Worm (Caenorhabditis elegans) whole organism, young adult: ENCODE measurements around the gene H06H21.37.

Experiments used
- B0261.1 ChIP-seq: sonication (generic microtip); optimal IDR thresholded peaks from 2 replicates; lab custom pipeline; 2016; ENCODE audit warnings: mild to moderate bottlenecking, missing genetic modification characterization, moderate library complexity, missing compliant biosample characterization
- F23B12.7 ChIP-seq: sonication (generic microtip); optimal IDR thresholded peaks from 2 replicates; lab custom pipeline; 2017; ENCODE audit warnings: missing genetic modification characterization, mild to moderate bottlenecking, missing compliant biosample characterization, antibody characterized with exemption, moderate library complexity; ENCODE audit not compliant: insufficient read depth
- F39B2.1 ChIP-seq: fragments of 200-800 bp; sonication (Bioruptor generic); IDR thresholded peaks from 2 replicates; pipeline ENCODE4 v1.3.6; 2022; ENCODE audit warnings: missing genetic modification reagents, missing genetic modification characterization, missing compliant biosample characterization
- F49E8.2 ChIP-seq: sonication (generic microtip); optimal IDR thresholded peaks from 3 replicates; lab custom pipeline; 2017; ENCODE audit warnings: missing genetic modification characterization, mild to moderate bottlenecking, missing compliant biosample characterization, antibody characterized with exemption, moderate library complexity; ENCODE audit not compliant: insufficient read depth
- F55B11.4 ChIP-seq: sonication (generic microtip); optimal IDR thresholded peaks from 2 replicates; lab custom pipeline; 2016; ENCODE audit warnings: missing compliant biosample characterization, missing genetic modification characterization, borderline replicate concordance; ENCODE audit not compliant: insufficient read depth
- K12H6.12 ChIP-seq: fragments of 200-800 bp; sonication (Bioruptor generic); optimal IDR thresholded peaks from 2 replicates; lab custom pipeline; 2018; ENCODE audit warnings: mild to moderate bottlenecking, missing genetic modification characterization, missing compliant biosample characterization
- athp-1 ChIP-seq: sonication (generic microtip); optimal IDR thresholded peaks from 2 replicates; lab custom pipeline; 2017; ENCODE audit warnings: mild to moderate bottlenecking, missing genetic modification characterization, missing compliant biosample characterization
- cebp-1 ChIP-seq, 2 experiments: fragments of 200-800 bp in 1 of 2; sonication (Bioruptor generic) in 1 of 2; sonication (generic microtip) in 1 of 2; IDR thresholded peaks in 1 of 2; optimal IDR thresholded peaks in 1 of 2; 2 replicates each; pipeline versions ENCODE4 v1.3.6 to Lab custom; 2017 to 2022; ENCODE audit warnings: missing compliant biosample characterization in 2 of 2, missing genetic modification characterization in 2 of 2, mild to moderate bottlenecking in 1 of 2, missing genetic modification reagents in 1 of 2, moderate library complexity in 1 of 2
- ceh-100 ChIP-seq: fragments of 200-800 bp; sonication (Bioruptor generic); IDR thresholded peaks from 2 replicates; pipeline ENCODE4 v1.3.6; 2022; ENCODE audit warnings: missing genetic modification reagents, missing genetic modification characterization, missing compliant biosample characterization
- dpl-1 ChIP-seq: fragments of 150-350 bp; optimal IDR thresholded peaks from 2 replicates; lab custom pipeline; 2014; ENCODE audit warnings: missing biosample characterization, missing genetic modification reagents, missing genetic modification characterization
- efl-1 ChIP-seq: fragments of 150-350 bp; optimal IDR thresholded peaks from 2 replicates; lab custom pipeline; 2014; ENCODE audit warnings: missing biosample characterization, missing genetic modification reagents, missing genetic modification characterization
- ekl-4 ChIP-seq: fragments of 200-800 bp; sonication (Bioruptor generic); IDR thresholded peaks from 2 replicates; pipeline ENCODE4 v1.3.6; 2022; ENCODE audit warnings: missing genetic modification reagents, missing genetic modification characterization, missing compliant biosample characterization
- hmg-1.2 ChIP-seq: fragments of 200-800 bp; sonication (Bioruptor generic); IDR thresholded peaks from 2 replicates; pipeline ENCODE4 v1.3.6; 2022; ENCODE audit warnings: missing genetic modification reagents, missing genetic modification characterization, missing compliant biosample characterization
- hrde-1 ChIP-seq: sonication (generic microtip); optimal IDR thresholded peaks from 2 replicates; lab custom pipeline; 2016; ENCODE audit warnings: missing genetic modification characterization, mild to moderate bottlenecking, missing compliant biosample characterization, moderate library complexity, missing genotype, missing genetic modification reagents, borderline replicate concordance
- let-607 ChIP-seq, 2 experiments: fragments of 200-800 bp in 1 of 2; sonication (Bioruptor generic) in 1 of 2; sonication (generic microtip) in 1 of 2; optimal IDR thresholded peaks; 2 replicates each; lab custom pipeline; 2016 to 2018; ENCODE audit warnings: mild to moderate bottlenecking in 2 of 2, missing compliant biosample characterization in 2 of 2, missing genetic modification characterization in 2 of 2, moderate library complexity in 2 of 2, missing genotype in 1 of 2
- lin-26 ChIP-seq: fragments of 200-800 bp; sonication (Bioruptor generic); IDR thresholded peaks from 2 replicates; pipeline ENCODE4 v1.3.6; 2022; ENCODE audit warnings: missing genetic modification reagents, missing genetic modification characterization, missing compliant biosample characterization
- lsl-1 ChIP-seq: fragments of 200-800 bp; sonication (Bioruptor generic); optimal IDR thresholded peaks from 2 replicates; lab custom pipeline; 2018; ENCODE audit warnings: mild to moderate bottlenecking, missing genetic modification characterization, moderate library complexity, missing compliant biosample characterization
- madf-6 ChIP-seq: fragments of 200-800 bp; sonication (Bioruptor generic); IDR thresholded peaks from 2 replicates; pipeline ENCODE4 v1.3.6; 2022; ENCODE audit warnings: missing genetic modification reagents, missing genetic modification characterization, missing compliant biosample characterization
- madf-8 ChIP-seq: fragments of 200-800 bp; sonication (Bioruptor generic); conservative IDR thresholded peaks from 2 replicates; pipeline ENCODE4 v1.3.6; 2022; ENCODE audit warnings: missing genetic modification reagents, missing genetic modification characterization, missing compliant biosample characterization
- mcd-1 ChIP-seq: fragments of 200-800 bp; sonication (Bioruptor generic); IDR thresholded peaks from 2 replicates; pipeline ENCODE4 v1.3.6; 2022; ENCODE audit warnings: missing genetic modification reagents, missing genetic modification characterization, missing compliant biosample characterization
- mxl-1 ChIP-seq: sonication (generic microtip); optimal IDR thresholded peaks from 2 replicates; lab custom pipeline; 2016; ENCODE audit warnings: missing genetic modification characterization, missing compliant biosample characterization
- nfya-1 ChIP-seq: sonication (generic microtip); optimal IDR thresholded peaks from 2 replicates; lab custom pipeline; 2017; ENCODE audit warnings: antibody characterized with exemption, missing compliant biosample characterization, missing genetic modification characterization, borderline replicate concordance; ENCODE audit not compliant: insufficient read depth
- pbrm-1 ChIP-seq: fragments of 200-800 bp; sonication (Bioruptor generic); IDR thresholded peaks from 2 replicates; pipeline ENCODE4 v1.3.6; 2022; ENCODE audit warnings: missing genetic modification reagents, missing genetic modification characterization, missing compliant biosample characterization
- rpc-1 ChIP-seq, 2 experiments: fragments of 150-350 bp in 1 of 2; sonication (generic microtip) in 1 of 2; optimal IDR thresholded peaks; 2 replicates each; lab custom pipeline; 2014 to 2018; ENCODE audit warnings: missing biosample characterization in 1 of 2, missing genetic modification characterization in 1 of 2, missing genetic modification reagents in 1 of 2, missing genotype in 1 of 2
- snpc-1.1 ChIP-seq: sonication (generic microtip); optimal IDR thresholded peaks from 2 replicates; lab custom pipeline; 2017; ENCODE audit warnings: missing genetic modification characterization, mild to moderate bottlenecking, missing compliant biosample characterization, antibody characterized with exemption, moderate library complexity, missing genotype, missing genetic modification reagents; ENCODE audit not compliant: insufficient read depth
- snpc-4 ChIP-seq, 5 experiments: fragments of 150-350 bp in 1 of 5; sonication (generic microtip) in 4 of 5; optimal IDR thresholded peaks; 2 replicates each; lab custom pipeline; 2014 to 2018; ENCODE audit warnings: missing genetic modification characterization in 5 of 5, missing biosample characterization in 3 of 5, antibody characterized with exemption in 2 of 5, mild to moderate bottlenecking in 2 of 5, missing compliant biosample characterization in 2 of 5, missing genotype in 2 of 5, moderate library complexity in 2 of 5, missing genetic modification reagents in 1 of 5
- tbp1 ChIP-seq: fragments of 200-800 bp; sonication (Bioruptor generic); optimal IDR thresholded peaks from 2 replicates; lab custom pipeline; 2018; ENCODE audit warnings: mild to moderate bottlenecking, missing genetic modification characterization, missing compliant biosample characterization
- zfh-2 ChIP-seq: fragments of 200-800 bp; sonication (Bioruptor generic); conservative IDR thresholded peaks from 2 replicates; pipeline ENCODE4 v1.3.6; 2022; ENCODE audit warnings: missing genetic modification reagents, missing genetic modification characterization, missing compliant biosample characterization
- ztf-22 ChIP-seq: fragments of 200-800 bp; sonication (Bioruptor generic); optimal IDR thresholded peaks from 2 replicates; lab custom pipeline; 2018; ENCODE audit warnings: mild to moderate bottlenecking, missing genetic modification characterization, moderate library complexity, missing compliant biosample characterization

H06H21.37 gene

ce11 chrIV:4810377-4810984, 707 bp upstream of the H06H21.37 start, which contains the start of gene eif-1.A (continued):
- peak; percentile 4 for TF ChIP-seq rpc-1 (optimal IDR thresholded peaks at IDR 0.05; lab: Kevin White, UChicago)
- no peak for TF ChIP-seq rpc-1 (tag; optimal IDR thresholded peaks at IDR 0.05; lab: Kevin White, UChicago)
- TF ChIP-seq F49E8.2 (tag; lab: Kevin White, UChicago), result peak; percentile 6
- TF ChIP-seq let-607 (tag; optimal IDR thresholded peaks at IDR 0.05; lab: Kevin White, UChicago), result peak in 1 of 2 experiments; percentile 7
- TF ChIP-seq B0261.1 (tag; lab: Kevin White, UChicago), result no peak
- no peak for TF ChIP-seq athp-1 (tag; lab: Kevin White, UChicago)
- no peak for TF ChIP-seq F39B2.1 (GFP tag; lab: Robert Waterston, UW)
- peak; percentile 18 for TF ChIP-seq dpl-1 (GFP tag; lab: Kevin White, UChicago)
- TF ChIP-seq tbp1 (GFP tag; lab: Kevin White, UChicago), result peak; percentile 18
- no peak for TF ChIP-seq mxl-1
- TF ChIP-seq mcd-1 (GFP tag; lab: Robert Waterston, UW), result peak; percentile 65
- peak; percentile 27; the same call in 1 of the 2 replicates for TF ChIP-seq pbrm-1 (GFP tag; lab: Robert Waterston, UW)
- peak; percentile 20 for TF ChIP-seq snpc-1.1 (tag; lab: Kevin White, UChicago)
- no peak for TF ChIP-seq lin-26 (GFP tag; lab: Robert Waterston, UW)
- no peak for TF ChIP-seq cebp-1 (GFP tag; IDR thresholded peaks at IDR 0.05; lab: Robert Waterston, UW)
- TF ChIP-seq cebp-1 (tag; optimal IDR thresholded peaks at IDR 0.05; lab: Kevin White, UChicago), result peak; percentile 39
- no peak for TF ChIP-seq madf-6 (GFP tag; lab: Robert Waterston, UW)
- TF ChIP-seq efl-1 (GFP tag; lab: Kevin White, UChicago), result peak; percentile 5
- peak; percentile 22; the same call in 1 of the 2 replicates for TF ChIP-seq hmg-1.2 (GFP tag; lab: Robert Waterston, UW)
- TF ChIP-seq nfya-1 (tag; lab: Kevin White, UChicago), result no peak
- TF ChIP-seq F23B12.7 (tag; lab: Kevin White, UChicago), result peak; percentile 62
- TF ChIP-seq F55B11.4 (tag; lab: Kevin White, UChicago), result no peak

DNA sequence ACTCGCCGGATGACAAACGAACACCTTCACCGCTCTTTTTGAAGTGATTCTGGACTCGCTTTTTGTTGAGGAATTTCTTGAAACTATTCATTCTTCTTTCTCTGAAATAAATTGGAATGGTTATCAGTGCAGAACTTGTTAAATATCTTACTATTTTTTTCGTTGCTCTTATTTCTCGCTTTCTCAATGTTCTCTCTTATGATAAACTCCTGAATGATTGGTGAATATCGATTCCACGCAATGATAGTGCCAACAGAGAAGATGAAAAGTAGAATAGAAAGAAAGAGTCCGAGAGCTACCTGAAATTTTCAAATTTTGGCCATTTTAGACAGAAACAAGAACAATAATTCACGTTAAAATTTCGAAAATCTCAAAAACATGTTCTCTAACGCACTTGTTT, 377 bp downstream of the H06H21.37 start, which contains the start of gene ubxn-6:
TSS of gene ubxn-6 (minus strand) at position 101 of the 400 bp plus-strand sequence.
- no peak for TF ChIP-seq lsl-1 (GFP tag; lab: Kevin White, UChicago)

DNA sequence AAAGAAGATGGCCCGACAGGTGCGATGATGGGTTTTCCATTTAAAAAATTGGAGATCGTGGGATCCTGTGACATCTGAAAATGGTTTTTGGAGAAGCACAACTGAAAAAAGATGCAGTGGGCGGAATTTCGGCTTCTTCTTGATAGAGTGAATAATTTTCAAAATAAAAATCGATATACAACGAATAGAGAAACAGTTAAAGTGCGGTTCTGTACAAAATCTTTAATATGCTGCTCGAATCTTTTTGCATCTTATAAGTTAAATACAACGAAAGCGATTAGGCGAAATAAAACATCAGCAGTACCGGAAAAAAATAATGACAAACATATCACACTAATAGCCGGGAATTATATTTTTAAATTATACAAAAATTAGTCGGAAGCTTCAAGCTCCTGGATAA, 2.6 kb downstream of the H06H21.37 start, which contains the start of gene H06H21.11:
TSS of gene H06H21.11 (minus strand) at position 101 of the 400 bp plus-strand sequence.
- TF ChIP-seq madf-8 (no peak), hrde-1 (tag; lab: Kevin White, UChicago) (peak; percentile 22), zfh-2 (GFP tag; lab: Robert Waterston, UW) (no peak), snpc-4 (GFP tag; optimal IDR thresholded peaks at IDR 0.05; lab: Kevin White, UChicago) (no peak), snpc-4 (tag; optimal IDR thresholded peaks at IDR 0.05; lab: Kevin White, UChicago) (peak in 1 of 4 experiments; percentile 42), ceh-100 (GFP tag; lab: Robert Waterston, UW) (no peak)

DNA sequence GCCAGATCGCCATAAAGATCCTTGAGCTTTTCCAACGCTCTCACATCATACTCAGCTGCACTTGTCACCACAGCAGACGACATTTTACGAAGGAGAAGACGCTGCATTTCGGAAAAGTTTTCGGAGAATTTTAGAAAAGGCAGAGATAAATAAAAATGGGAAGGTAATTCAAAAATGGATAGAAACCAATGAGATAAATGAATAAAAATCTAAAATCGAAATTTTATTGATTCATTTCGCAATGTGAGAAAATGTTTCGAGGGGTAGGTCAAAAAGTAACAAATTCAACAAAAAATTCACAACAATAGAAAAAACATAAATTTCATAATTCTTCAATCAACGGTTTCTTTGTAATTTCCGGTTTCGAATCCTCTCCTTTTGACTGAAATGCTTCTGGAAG, 3.3 kb downstream of the H06H21.37 start, which contains the start of gene dpf-5:
TSS of gene dpf-5 (minus strand) at position 101 of the 400 bp plus-strand sequence.
- no peak for TF ChIP-seq K12H6.12 (tag; lab: Kevin White, UChicago)
- 0 out of 2 replicates have a peak, but pooled peaks have one; percentile 20 for TF ChIP-seq ekl-4 (GFP tag; lab: Robert Waterston, UW)
- TF ChIP-seq hrde-1 (tag; lab: Kevin White, UChicago), result peak; percentile 23
- no peak for TF ChIP-seq ztf-22
